Worm (Caenorhabditis elegans): Measurements from ENCODE around the gene oac-58.

DNA sequence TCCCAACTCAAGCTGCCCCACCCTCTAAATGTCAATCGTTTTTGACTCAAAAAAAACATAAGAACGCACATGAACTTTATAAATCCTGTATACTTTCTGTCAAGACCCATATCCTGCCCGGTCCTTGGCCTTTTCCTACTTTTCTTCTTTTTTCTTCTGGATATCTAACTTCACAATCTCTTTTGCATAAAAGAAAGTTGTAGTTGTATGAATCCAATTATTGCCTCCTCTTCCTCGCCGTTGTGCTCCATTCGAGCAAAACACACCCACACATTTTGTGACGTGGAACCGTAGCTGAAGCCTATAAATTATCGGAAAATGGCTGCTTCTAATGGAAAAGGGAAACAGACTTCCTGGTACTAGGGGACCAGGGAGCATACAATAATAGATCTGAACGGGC, 38.7 kb upstream of the oac-58 start:
- TF ChIP-seq lin-11 (tag; optimal IDR thresholded peaks at IDR 0.05) (no peak), unc-39 (tag; optimal IDR thresholded peaks at IDR 0.05) (no peak), nhr-237 (tag; optimal IDR thresholded peaks at IDR 0.05) (no peak), F13H6.1 (tag; optimal IDR thresholded peaks at IDR 0.05) (no peak), mab-5 (tag; optimal IDR thresholded peaks at IDR 0.05) (no peak), fos-1 (tag; optimal IDR thresholded peaks at IDR 0.05) (no peak), mdl-1 (tag; optimal IDR thresholded peaks at IDR 0.05) (no peak)

Measured in whole organism, L2 larva.